Fruit fly (Drosophila melanogaster) whole organism, embryonic: ENCODE data around the gene rho-4.

Experiments
- Ada2b ChIP-seq: fragments of 200-800 bp; sonication (Bioruptor generic); IDR thresholded peaks from 2 replicates; pipeline ENCODE4 v1.3.6; 2022; ENCODE audit warnings: missing biosample characterization, missing genetic modification characterization
- Atf6 ChIP-seq: fragments of 200-800 bp; sonication (Bioruptor generic); IDR thresholded peaks from 2 replicates; pipeline ENCODE4 v1.3.6; 2022; ENCODE audit warnings: missing biosample characterization, missing genetic modification characterization
- CG10959 ChIP-seq: fragments of 200-800 bp; sonication (Bioruptor generic); IDR thresholded peaks from 2 replicates; pipeline ENCODE4 v1.3.6; 2022; ENCODE audit warnings: missing biosample characterization, missing genetic modification characterization
- CG12071 ChIP-seq: fragments of 200-800 bp; sonication (Bioruptor generic); optimal IDR thresholded peaks from 3 replicates; lab custom pipeline; 2018; ENCODE audit warnings: missing biosample characterization, mild to moderate bottlenecking, missing genetic modification characterization
- CG12104 ChIP-seq: fragments of 200-800 bp; sonication (Bioruptor generic); optimal IDR thresholded peaks from 3 replicates; lab custom pipeline; 2016; ENCODE audit warnings: missing biosample characterization, missing genetic modification characterization
- CG12236 ChIP-seq: fragments of 200-800 bp; sonication (Bioruptor generic); optimal IDR thresholded peaks from 2 replicates; lab custom pipeline; 2016; ENCODE audit warnings: missing biosample characterization, missing genetic modification characterization
- CG12942 ChIP-seq: fragments of 200-800 bp; sonication (Bioruptor generic); optimal IDR thresholded peaks from 3 replicates; lab custom pipeline; 2016; ENCODE audit warnings: missing biosample characterization, missing genetic modification characterization
- CG13296 ChIP-seq: fragments of 200-800 bp; sonication (Bioruptor generic); optimal IDR thresholded peaks from 3 replicates; lab custom pipeline; 2018; ENCODE audit warnings: missing biosample characterization, mild to moderate bottlenecking, missing genetic modification characterization
- CG1647 ChIP-seq: fragments of 200-800 bp; sonication (Bioruptor generic); optimal IDR thresholded peaks from 3 replicates; lab custom pipeline; 2016; ENCODE audit warnings: missing biosample characterization, missing genetic modification characterization
- CG17612 ChIP-seq: fragments of 200-800 bp; sonication (Bioruptor generic); IDR thresholded peaks from 2 replicates; pipeline ENCODE4 v1.3.6; 2022; ENCODE audit warnings: missing biosample characterization, missing genetic modification characterization
- CG2678 ChIP-seq: fragments of 200-800 bp; sonication (Bioruptor generic); optimal IDR thresholded peaks from 3 replicates; lab custom pipeline; 2019; ENCODE audit warnings: missing biosample characterization, mild to moderate bottlenecking, missing genetic modification characterization, moderate library complexity
- CG2712 ChIP-seq: fragments of 200-800 bp; optimal IDR thresholded peaks from 3 replicates; lab custom pipeline; 2019; ENCODE audit warnings: missing biosample characterization, mild to moderate bottlenecking, missing genetic modification characterization, moderate library complexity
- CG30020 ChIP-seq: fragments of 200-800 bp; optimal IDR thresholded peaks from 2 replicates; lab custom pipeline; 2019; ENCODE audit warnings: missing biosample characterization, mild to moderate bottlenecking, missing genetic modification characterization, moderate library complexity
- CG30431 ChIP-seq: fragments of 200-800 bp; sonication (Bioruptor generic); optimal IDR thresholded peaks from 2 replicates; lab custom pipeline; 2017; ENCODE audit warnings: missing biosample characterization, missing genetic modification characterization
- CG32772 ChIP-seq: fragments of 200-800 bp; sonication (Bioruptor generic); IDR thresholded peaks from 2 replicates; pipeline ENCODE4 v1.3.6; 2022; ENCODE audit warnings: missing biosample characterization, missing genetic modification characterization
- CG33213 ChIP-seq: fragments of 200-800 bp; sonication (Bioruptor generic); optimal IDR thresholded peaks from 3 replicates; lab custom pipeline; 2016; ENCODE audit warnings: missing biosample characterization, missing genetic modification characterization
- CG6175 ChIP-seq: fragments of 200-800 bp; sonication (Bioruptor generic); IDR thresholded peaks from 3 replicates; pipeline ENCODE4 v1.3.6; 2022; ENCODE audit warnings: missing biosample characterization, missing genetic modification characterization
- CG7786 ChIP-seq: fragments of 200-800 bp; sonication (Bioruptor generic); optimal IDR thresholded peaks from 2 replicates; lab custom pipeline; 2016; ENCODE audit warnings: missing biosample characterization, missing genetic modification characterization
- CG7963 ChIP-seq: fragments of 200-800 bp; sonication (Bioruptor generic); IDR thresholded peaks from 3 replicates; pipeline ENCODE4 v1.3.6; 2022; ENCODE audit warnings: missing biosample characterization, missing genetic modification characterization; ENCODE audit not compliant: partially characterized antibody
- Dp ChIP-seq: fragments of 200-800 bp; sonication (Bioruptor generic); optimal IDR thresholded peaks from 2 replicates; lab custom pipeline; 2018; ENCODE audit warnings: missing biosample characterization, mild to moderate bottlenecking, missing genetic modification characterization, moderate library complexity
- ERR ChIP-seq: fragments of 200-800 bp; sonication (Bioruptor generic); optimal IDR thresholded peaks from 2 replicates; lab custom pipeline; 2016; ENCODE audit warnings: missing biosample characterization, missing genetic modification characterization
- Fer3 ChIP-seq: fragments of 200-800 bp; sonication (Bioruptor generic); optimal IDR thresholded peaks from 2 replicates; lab custom pipeline; 2018; ENCODE audit warnings: missing biosample characterization, mild to moderate bottlenecking, missing genetic modification characterization, moderate library complexity
- HHEX ChIP-seq: fragments of 200-800 bp; sonication (Bioruptor generic); optimal IDR thresholded peaks from 3 replicates; lab custom pipeline; 2017; ENCODE audit warnings: missing biosample characterization, mild to moderate bottlenecking, missing genetic modification characterization, missing genetic modification reagents
- Hmr ChIP-seq: fragments of 200-800 bp; sonication (Bioruptor generic); optimal IDR thresholded peaks from 3 replicates; lab custom pipeline; 2017; ENCODE audit warnings: mild to moderate bottlenecking, missing biosample characterization, missing genetic modification reagents, missing genetic modification characterization
- Hr51 ChIP-seq, 2 experiments: fragments of 200-800 bp; sonication (Bioruptor generic); optimal IDR thresholded peaks; 2 replicates in 1 of 2; 3 replicates in 1 of 2; lab custom pipeline; 2016 to 2018; ENCODE audit warnings: missing biosample characterization in 2 of 2, missing genetic modification characterization in 2 of 2, mild to moderate bottlenecking in 1 of 2, moderate library complexity in 1 of 2
- Lim3 ChIP-seq: fragments of 200-800 bp; sonication (Bioruptor generic); IDR thresholded peaks from 2 replicates; pipeline ENCODE4 v1.3.6; 2022; ENCODE audit warnings: missing biosample characterization, missing genetic modification characterization
- Med ChIP-seq: fragments of 200-800 bp; sonication (Bioruptor generic); peaks from one replicate; lab custom pipeline; 2016; ENCODE audit warnings: missing biosample characterization, missing genetic modification characterization, mild to moderate bottlenecking, inconsistent platforms, moderate library complexity
- Meics ChIP-seq: fragments of 200-800 bp; sonication (Bioruptor generic); optimal IDR thresholded peaks from 2 replicates; lab custom pipeline; 2017; ENCODE audit warnings: missing biosample characterization, mild to moderate bottlenecking, missing genetic modification characterization
- NFAT ChIP-seq: fragments of 200-800 bp; sonication (Bioruptor generic); IDR thresholded peaks from 2 replicates; pipeline ENCODE4 v1.3.6; 2022; ENCODE audit warnings: missing biosample characterization, missing genetic modification characterization
- Nf-YB ChIP-seq: fragments of 200-800 bp; sonication (Bioruptor generic); optimal IDR thresholded peaks from 3 replicates; lab custom pipeline; 2019; ENCODE audit warnings: missing biosample characterization, mild to moderate bottlenecking, missing genetic modification characterization, moderate library complexity
- Pdp1 ChIP-seq, 2 experiments: fragments of 200-800 bp; sonication (Bioruptor generic); optimal IDR thresholded peaks; 3 replicates each; lab custom pipeline; 2016; ENCODE audit warnings: missing biosample characterization in 2 of 2, missing genetic modification characterization in 2 of 2, mild to moderate bottlenecking in 1 of 2, moderate library complexity in 1 of 2
- Rx ChIP-seq: fragments of 200-800 bp; sonication (Bioruptor generic); IDR thresholded peaks from 2 replicates; pipeline ENCODE4 v1.3.6; 2022; ENCODE audit warnings: missing biosample characterization, missing genetic modification characterization
- Scr ChIP-seq: fragments of 200-800 bp; sonication (Bioruptor generic); IDR thresholded peaks from 2 replicates; pipeline ENCODE4 v1.3.6; 2022; ENCODE audit warnings: missing biosample characterization, missing genetic modification characterization; ENCODE audit not compliant: partially characterized antibody
- bsh ChIP-seq, 2 experiments: fragments of 200-800 bp; sonication (Bioruptor generic); optimal IDR thresholded peaks; 2 replicates each; lab custom pipeline; 2017 to 2018; ENCODE audit warnings: mild to moderate bottlenecking in 2 of 2, missing biosample characterization in 2 of 2, missing genetic modification characterization in 2 of 2, moderate library complexity in 1 of 2
- cad ChIP-seq: fragments of >200 bp; optimal IDR thresholded peaks from 2 replicates; lab custom pipeline; 2017; ENCODE audit warnings: missing biosample characterization, missing genetic modification characterization
- cato ChIP-seq: fragments of 200-800 bp; sonication (Bioruptor generic); optimal IDR thresholded peaks from 2 replicates; lab custom pipeline; 2016; ENCODE audit warnings: missing biosample characterization, missing genetic modification characterization, borderline replicate concordance
- cwo ChIP-seq: fragments of 200-800 bp; sonication (Bioruptor generic); optimal IDR thresholded peaks from 3 replicates; lab custom pipeline; 2017; ENCODE audit warnings: missing biosample characterization, missing genetic modification characterization, mild to moderate bottlenecking, moderate library complexity, missing genetic modification reagents
- dimm ChIP-seq: fragments of 200-800 bp; sonication (Bioruptor generic); IDR thresholded peaks from 2 replicates; pipeline ENCODE4 v1.3.6; 2022; ENCODE audit warnings: missing biosample characterization, missing genetic modification characterization
- fu2 ChIP-seq: fragments of 200-800 bp; sonication (Bioruptor generic); optimal IDR thresholded peaks from 2 replicates; lab custom pipeline; 2016; ENCODE audit warnings: missing biosample characterization, missing genetic modification characterization
- gem ChIP-seq: fragments of 200-800 bp; sonication (Bioruptor generic); optimal IDR thresholded peaks from 2 replicates; lab custom pipeline; 2019; ENCODE audit warnings: missing biosample characterization, mild to moderate bottlenecking, missing genetic modification characterization, moderate library complexity
- ind ChIP-seq: fragments of 200-800 bp; sonication (Bioruptor generic); optimal IDR thresholded peaks from 3 replicates; lab custom pipeline; 2016; ENCODE audit warnings: missing biosample characterization, missing genetic modification characterization
- lilli ChIP-seq: fragments of 200-800 bp; sonication (Bioruptor generic); optimal IDR thresholded peaks from 3 replicates; lab custom pipeline; 2016; ENCODE audit warnings: missing biosample characterization, missing genetic modification characterization
- pita ChIP-seq: fragments of 200-800 bp; sonication (Bioruptor generic); optimal IDR thresholded peaks from 2 replicates; lab custom pipeline; 2017; ENCODE audit warnings: missing biosample characterization, mild to moderate bottlenecking, missing genetic modification characterization
- ranshi ChIP-seq: fragments of 200-800 bp; sonication (Bioruptor generic); IDR thresholded peaks from 2 replicates; pipeline ENCODE4 v1.3.6; 2022; ENCODE audit warnings: missing biosample characterization, missing genetic modification characterization
- so ChIP-seq: fragments of 200-800 bp; sonication (Bioruptor generic); IDR thresholded peaks from 3 replicates; pipeline ENCODE4 v1.3.6; 2022; ENCODE audit warnings: missing biosample characterization, missing genetic modification characterization
- sr ChIP-seq: fragments of 200-800 bp; sonication (Bioruptor generic); IDR thresholded peaks from 3 replicates; pipeline ENCODE4 v1.3.6; 2022; ENCODE audit warnings: missing biosample characterization, missing genetic modification characterization
- unpg ChIP-seq: fragments of 200-800 bp; sonication (Bioruptor generic); optimal IDR thresholded peaks from 3 replicates; lab custom pipeline; 2018; ENCODE audit warnings: missing biosample characterization, mild to moderate bottlenecking, missing genetic modification characterization, moderate library complexity
- wdn ChIP-seq: fragments of 200-800 bp; sonication (Bioruptor generic); IDR thresholded peaks from 2 replicates; pipeline ENCODE4 v1.3.6; 2022; ENCODE audit warnings: missing biosample characterization, missing genetic modification characterization
- zfh2 ChIP-seq: fragments of 200-800 bp; sonication (Bioruptor generic); optimal IDR thresholded peaks from 2 replicates; lab custom pipeline; 2016; ENCODE audit warnings: missing biosample characterization, missing genetic modification characterization

The rho-4 gene

dm6 chrX:11580200-11580840 is 19.3 kb upstream of the rho-4 start, which contains the start of gene nod (continued):
- TF ChIP-seq CG10959 (GFP tag; lab: Robert Waterston, UW) (no peak), Ada2b (0 out of 2 replicates have a peak, but pooled peaks have one; percentile 42), sr (GFP tag; lab: Robert Waterston, UW) (no peak), ind (GFP tag; lab: Kevin White, UChicago) (peak; percentile 54), Dp (GFP tag; lab: Kevin White, UChicago) (peak; percentile 82), fu2 (GFP tag; lab: Kevin White, UChicago) (peak; percentile 66), Lim3 (0 out of 2 replicates have a peak, but pooled peaks have one; percentile 11), ranshi (GFP tag; lab: Robert Waterston, UW) (peak; percentile 72; the same call in 1 of the 2 replicates), bsh (GFP tag; optimal IDR thresholded peaks at IDR 0.05; lab: Kevin White, UChicago) (peak in 1 of 2 experiments; percentile 57), CG30020 (tag; lab: Kevin White, UChicago) (peak; percentile 10), CG30431 (GFP tag; lab: Kevin White, UChicago) (peak; percentile 35), Meics (peak; percentile 67), HHEX (GFP tag; lab: Kevin White, UChicago) (peak; percentile 69), CG12104 (GFP tag; lab: Kevin White, UChicago) (no peak), unpg (GFP tag; lab: Kevin White, UChicago) (peak; percentile 61), CG7963 (GFP tag; lab: Robert Waterston, UW) (0 out of 3 replicates have a peak, but pooled peaks have one; percentile 38), cato (peak; percentile 54), so (0 out of 3 replicates have a peak, but pooled peaks have one; percentile 29), Rx (0 out of 2 replicates have a peak, but pooled peaks have one; percentile 7), Atf6 (GFP tag; lab: Robert Waterston, UW) (peak; percentile 56), zfh2 (GFP tag; lab: Kevin White, UChicago) (peak; percentile 82), Nf-YB (GFP tag; lab: Kevin White, UChicago) (peak; percentile 3), ERR (GFP tag; lab: Kevin White, UChicago) (peak; percentile 74), dimm (GFP tag; lab: Robert Waterston, UW) (no peak), CG7786 (GFP tag; lab: Kevin White, UChicago) (peak; percentile 61), Hr51 (GFP tag; optimal IDR thresholded peaks at IDR 0.05; lab: Kevin White, UChicago) (peak; percentile 46 to 58), CG32772 (no peak), CG2712 (tag; lab: Kevin White, UChicago) (peak; percentile 65), CG1647 (GFP tag; lab: Kevin White, UChicago) (peak; percentile 70), CG2678 (tag; lab: Kevin White, UChicago) (peak; percentile 61), lilli (GFP tag; lab: Kevin White, UChicago) (peak; percentile 79), CG17612 (GFP tag; lab: Robert Waterston, UW) (no peak), wdn (GFP tag; lab: Robert Waterston, UW) (peak; percentile 27), Hmr (GFP tag; lab: Kevin White, UChicago) (peak; percentile 86), CG6175 (GFP tag; lab: Robert Waterston, UW) (no peak), CG13296 (peak; percentile 71), Pdp1 (GFP tag; optimal IDR thresholded peaks at IDR 0.05; lab: Kevin White, UChicago) (peak; percentile 59 to 64), CG12071 (GFP tag; lab: Kevin White, UChicago) (peak; percentile 32), gem (tag; lab: Kevin White, UChicago) (peak; percentile 75), Med (GFP tag; lab: Kevin White, UChicago) (peak; percentile 92), pita (GFP tag; lab: Kevin White, UChicago) (peak; percentile 89), CG12942 (GFP tag; lab: Kevin White, UChicago) (peak; percentile 52), Scr (GFP tag; lab: Robert Waterston, UW) (peak; percentile 71), cwo (peak; percentile 46), cad (no peak), NFAT (GFP tag; lab: Robert Waterston, UW) (peak; percentile 43; the same call in 1 of the 2 replicates), CG33213 (GFP tag; lab: Kevin White, UChicago) (peak; percentile 76), CG12236 (GFP tag; lab: Kevin White, UChicago) (no peak), Fer3 (tag; lab: Kevin White, UChicago) (peak; percentile 48)
